Worm (Caenorhabditis elegans) whole organism, L2 larva: Measurements from ENCODE around the gene F54H5.2.

Source experiments
- lin-39 ChIP-seq: fragments of 150-350 bp; optimal IDR thresholded peaks from 2 replicates; lab custom pipeline; 2014; ENCODE audit warnings: missing biosample characterization, missing genetic modification reagents, missing genetic modification characterization
- nhr-25 ChIP-seq: fragments of 150-350 bp; sonication (generic microtip); optimal IDR thresholded peaks from 3 replicates; lab custom pipeline; 2014; ENCODE audit warnings: missing biosample characterization, missing genetic modification characterization
- unc-62 ChIP-seq: fragments of 150-350 bp; optimal IDR thresholded peaks from 2 replicates; lab custom pipeline; 2014; ENCODE audit warnings: missing biosample characterization, missing genetic modification reagents, missing genetic modification characterization

DNA sequence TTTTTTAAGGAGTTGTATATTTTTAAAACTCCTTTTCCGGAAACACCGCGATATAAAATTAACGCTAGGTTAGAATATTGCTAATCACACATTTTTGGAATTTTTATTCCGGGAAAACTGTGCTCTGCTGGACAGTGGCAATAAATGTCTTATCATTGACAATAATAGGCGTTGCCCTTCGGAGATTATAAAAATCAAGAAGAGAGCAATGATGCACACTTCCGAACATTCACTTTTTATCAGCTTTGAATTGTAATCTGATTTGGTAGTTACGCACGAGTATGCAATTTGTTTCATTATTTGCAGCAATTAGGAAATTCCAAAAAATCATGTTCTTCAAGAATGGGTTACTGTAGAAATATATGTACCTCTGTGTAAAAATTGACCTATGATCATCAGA lies 11.1 kb upstream of the F54H5.2 start:
- no peak for TF ChIP-seq unc-62 (GFP tag; lab: Kevin White, UChicago)
- TF ChIP-seq nhr-25 = no peak
- no peak for TF ChIP-seq lin-39 (tag; lab: Kevin White, UChicago)
